Worm (Caenorhabditis elegans): ENCODE data around the gene tag-307.

The tag-307 gene

ce11 chrIII:7832473-7832872, 24.6 kb downstream of the tag-307 start:
- peak; percentile 96 for TF ChIP-seq dsc-1 (tag; optimal IDR thresholded peaks at IDR 0.05)
- peak; percentile 65 for TF ChIP-seq pax-3 (tag; optimal IDR thresholded peaks at IDR 0.05)
- peak; percentile 3 for TF ChIP-seq fkh-8 (tag; optimal IDR thresholded peaks at IDR 0.05)
- no peak for TF ChIP-seq C34B4.2 (tag; optimal IDR thresholded peaks at IDR 0.05)
- TF ChIP-seq sox-4 (tag; optimal IDR thresholded peaks at IDR 0.05), result peak; percentile 38
- TF ChIP-seq elt-2 (tag; optimal IDR thresholded peaks at IDR 0.05), result no peak

- peak; percentile 4 for TF ChIP-seq skn-1 (tag; optimal IDR thresholded peaks at IDR 0.05)
- TF ChIP-seq lin-14 (GFP tag; optimal IDR thresholded peaks at IDR 0.05), result no peak
- TF ChIP-seq sptf-1 (tag; optimal IDR thresholded peaks at IDR 0.05), result no peak
- TF ChIP-seq fkh-10 (GFP tag; optimal IDR thresholded peaks at IDR 0.05), result no peak
- no peak for TF ChIP-seq snpc-4 (tag; optimal IDR thresholded peaks at IDR 0.05)
- no peak for TF ChIP-seq vab-15 (tag; optimal IDR thresholded peaks at IDR 0.05)
- TF ChIP-seq lsy-2 (tag; optimal IDR thresholded peaks at IDR 0.05), result peak; percentile 33 to 69
- TF ChIP-seq fkh-8 (tag; optimal IDR thresholded peaks at IDR 0.05), result no peak
- no peak for TF ChIP-seq ces-1 (GFP tag; optimal IDR thresholded peaks at IDR 0.05)
- TF ChIP-seq egl-13 (tag; optimal IDR thresholded peaks at IDR 0.05), result no peak
- no peak for TF ChIP-seq nhr-71 (tag; optimal IDR thresholded peaks at IDR 0.05)
- no peak for TF ChIP-seq rnt-1 (tag; optimal IDR thresholded peaks at IDR 0.05)
- TF ChIP-seq lir-3 (tag; optimal IDR thresholded peaks at IDR 0.05; ENCODE audit: poor library complexity), result no peak
- TF ChIP-seq xbp-1 (tag; optimal IDR thresholded peaks at IDR 0.05), result peak; percentile 1
- TF ChIP-seq efl-1 (optimal IDR thresholded peaks at IDR 0.05), result peak; percentile 54 to 59
- peak; percentile 39 to 73 for TF ChIP-seq efl-1 (GFP tag; optimal IDR thresholded peaks at IDR 0.05 in 1 of 2)
- no peak for TF ChIP-seq ama-1 (optimal IDR thresholded peaks at IDR 0.05)
- TF ChIP-seq nhr-11 (tag; optimal IDR thresholded peaks at IDR 0.05), result no peak
- no peak for TF ChIP-seq pqm-1 (tag; optimal IDR thresholded peaks at IDR 0.05)
- TF ChIP-seq ceh-88 (GFP tag; IDR thresholded peaks at IDR 0.05), result no peak
- TF ChIP-seq hlh-17 (GFP tag; optimal IDR thresholded peaks at IDR 0.05; ENCODE audit: borderline replicate concordance), result no peak
- TF ChIP-seq C34B4.2 (tag; optimal IDR thresholded peaks at IDR 0.05), result no peak
- TF ChIP-seq sup-37 (GFP tag; optimal IDR thresholded peaks at IDR 0.05), result no peak
- no peak for TF ChIP-seq swsn-7 (tag; optimal IDR thresholded peaks at IDR 0.05)
- TF ChIP-seq ztf-4 (tag; optimal IDR thresholded peaks at IDR 0.05), result no peak
- TF ChIP-seq sox-4 (tag; optimal IDR thresholded peaks at IDR 0.05), result no peak
- no peak for TF ChIP-seq jun-1 (tag; optimal IDR thresholded peaks at IDR 0.05)
- TF ChIP-seq nhr-77 (tag; optimal IDR thresholded peaks at IDR 0.05), result no peak
- TF ChIP-seq tbx-2 (tag; optimal IDR thresholded peaks at IDR 0.05), result no peak
- no peak for TF ChIP-seq unc-86 (tag; optimal IDR thresholded peaks at IDR 0.05)
- no peak for TF ChIP-seq mef-2 (tag; optimal IDR thresholded peaks at IDR 0.05)
- no peak for TF ChIP-seq nhr-20 (tag; optimal IDR thresholded peaks at IDR 0.05)
- no peak for TF ChIP-seq fkh-4 (tag; optimal IDR thresholded peaks at IDR 0.05; ENCODE audit: borderline replicate concordance)
- no peak for TF ChIP-seq grh-1 (GFP tag; IDR thresholded peaks at IDR 0.05)
- TF ChIP-seq lin-39 (tag; optimal IDR thresholded peaks at IDR 0.05), result no peak
- TF ChIP-seq elt-2 (tag; optimal IDR thresholded peaks at IDR 0.05), result no peak
- no peak for TF ChIP-seq nhr-19 (GFP tag; conservative IDR thresholded peaks at IDR 0.05)
- no peak for TF ChIP-seq Y116A8C.19 (tag; optimal IDR thresholded peaks at IDR 0.05; ENCODE audit: borderline replicate concordance)
- TF ChIP-seq egl-27 (tag; optimal IDR thresholded peaks at IDR 0.05), result no peak
- no peak for TF ChIP-seq pax-3 (tag; optimal IDR thresholded peaks at IDR 0.05)
- TF ChIP-seq ceh-8 (GFP tag; optimal IDR thresholded peaks at IDR 0.05), result no peak
- no peak for TF ChIP-seq pag-3 (tag; optimal IDR thresholded peaks at IDR 0.05; ENCODE audit: borderline replicate concordance, insufficient read depth)
- TF ChIP-seq unc-130 (tag; optimal IDR thresholded peaks at IDR 0.05), result no peak
- TF ChIP-seq lin-35 (GFP tag; optimal IDR thresholded peaks at IDR 0.05), result peak; percentile 28 to 60
- no peak for TF ChIP-seq hpl-2 (GFP tag; optimal IDR thresholded peaks at IDR 0.05)
- no peak for TF ChIP-seq unc-98 (GFP tag; IDR thresholded peaks at IDR 0.05)
- TF ChIP-seq snu-23 (GFP tag; optimal IDR thresholded peaks at IDR 0.05), result peak; percentile 24
- TF ChIP-seq lin-13 (GFP tag; optimal IDR thresholded peaks at IDR 0.05), result no peak
Observed at ce11 chrIII:7828576-7829461, 28.2 kb downstream of the tag-307 start, which contains the start of the genes egl-45 and kcmf-1. TSS of gene egl-45 (minus strand) at chrIII:7828626. TSS of gene kcmf-1 (plus strand) at chrIII:7829411.
